Fruit fly (Drosophila melanogaster): ENCODE results near the gene salm.

Gene salm

DNA sequence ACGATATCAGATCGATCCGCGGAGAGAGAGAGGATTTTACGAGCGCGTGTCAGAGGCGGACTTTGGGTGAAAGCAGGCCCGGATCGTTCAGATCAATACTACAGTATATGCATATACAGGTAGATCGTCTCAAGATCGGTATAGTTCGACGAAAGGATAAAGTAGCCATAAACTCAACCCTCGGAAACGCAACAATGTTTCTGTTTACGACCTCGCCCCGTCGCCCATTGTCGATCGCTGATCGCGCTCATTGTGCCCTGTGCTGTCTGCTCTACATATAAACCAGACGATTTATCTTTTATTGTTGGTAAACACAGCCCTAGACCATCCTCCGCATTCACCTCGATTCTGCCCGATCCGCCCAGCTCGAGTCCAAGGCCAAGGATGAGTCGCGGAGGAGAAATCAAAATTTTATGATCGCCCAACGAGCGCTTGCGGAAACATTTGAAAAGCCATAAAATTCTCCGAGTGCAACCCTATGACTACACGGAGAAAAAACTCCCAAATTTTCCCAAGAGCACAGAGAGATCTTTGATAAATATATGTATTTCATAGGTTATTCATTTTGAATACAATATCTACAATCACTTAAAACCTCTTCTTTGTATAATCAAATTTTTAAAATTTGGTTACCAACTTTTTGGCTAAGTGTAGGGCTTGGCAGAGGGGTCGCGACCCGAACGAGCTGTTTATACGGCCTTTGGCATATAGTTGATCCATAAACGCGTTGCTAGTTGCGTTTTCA is 7.4 kb upstream of the salm start:
- TF ChIP-seq CG8319 (GFP tag; optimal IDR thresholded peaks at IDR 0.05): no peak
- TF ChIP-seq CG10669 (GFP tag; optimal IDR thresholded peaks at IDR 0.05): no peak
- no peak for TF ChIP-seq Hr4 (GFP tag; optimal IDR thresholded peaks at IDR 0.05)
- no peak for TF ChIP-seq svp (GFP tag)
- TF ChIP-seq CG16779 (tag; optimal IDR thresholded peaks at IDR 0.05): no peak
- no peak for TF ChIP-seq CG11902 (GFP tag; optimal IDR thresholded peaks at IDR 0.05)
- TF ChIP-seq CG3032 (tag; optimal IDR thresholded peaks at IDR 0.05): no peak
- no peak for TF ChIP-seq CG8632 (GFP tag; optimal IDR thresholded peaks at IDR 0.05)
- TF ChIP-seq Hr39 (GFP tag; optimal IDR thresholded peaks at IDR 0.05): no peak
- TF ChIP-seq CG1621 (tag; optimal IDR thresholded peaks at IDR 0.05): no peak
- no peak for TF ChIP-seq CG7368 (GFP tag; optimal IDR thresholded peaks at IDR 0.05)
- TF ChIP-seq CG3919 (GFP tag; optimal IDR thresholded peaks at IDR 0.05): no peak
- no peak for TF ChIP-seq CG6854 (GFP tag; optimal IDR thresholded peaks at IDR 0.05)

dm6 chr2L:11447641-11448040 is 2.2 kb upstream of the salm start:
- TF ChIP-seq Hr38 (GFP tag; optimal IDR thresholded peaks at IDR 0.05): no peak
- TF ChIP-seq Hr39 (GFP tag; optimal IDR thresholded peaks at IDR 0.05): no peak
- TF ChIP-seq fkh (GFP tag; optimal IDR thresholded peaks at IDR 0.05): peak; percentile 72
- TF ChIP-seq dsx (GFP tag; optimal IDR thresholded peaks at IDR 0.05; ENCODE audit: poor library complexity, severe bottlenecking): peak; percentile 3
- no peak for TF ChIP-seq Eip75B (GFP tag; optimal IDR thresholded peaks at IDR 0.05)
- TF ChIP-seq CG9139 (GFP tag; optimal IDR thresholded peaks at IDR 0.05): no peak
- peak; percentile 17 for TF ChIP-seq CG1621 (tag; optimal IDR thresholded peaks at IDR 0.05)
- TF ChIP-seq salr (GFP tag; optimal IDR thresholded peaks at IDR 0.05): peak; percentile 86 to 95
- TF ChIP-seq cyc (GFP tag; optimal IDR thresholded peaks at IDR 0.05): no peak
- TF ChIP-seq pdm3 (GFP tag; optimal IDR thresholded peaks at IDR 0.05): no peak
- peak in 1 of 2 experiments; percentile 40 for TF ChIP-seq ss (GFP tag; optimal IDR thresholded peaks at IDR 0.05)
- TF ChIP-seq Sox14 (GFP tag; optimal IDR thresholded peaks at IDR 0.05): peak; percentile 15

DNA sequence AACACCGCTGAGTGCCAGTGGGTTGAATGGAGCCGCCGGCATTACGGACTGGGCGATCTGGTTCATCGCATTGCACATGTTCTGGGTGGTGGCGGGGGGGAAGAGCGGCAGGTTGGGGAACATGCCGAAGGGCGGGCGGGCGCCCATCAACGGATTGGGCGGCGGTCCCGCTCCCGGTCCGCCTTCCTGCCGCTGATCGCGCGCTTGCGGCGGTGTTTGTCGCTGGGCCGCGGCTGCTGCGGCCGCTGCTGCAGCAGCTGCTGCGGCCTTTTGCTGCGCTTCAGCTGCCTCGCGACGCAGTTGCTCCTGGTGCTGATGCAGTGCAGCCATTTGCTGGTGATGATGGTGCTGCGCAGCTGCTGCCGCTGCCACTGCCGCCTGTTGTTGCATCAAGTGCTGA is 8.9 kb downstream of the salm start:
- TF ChIP-seq Hr38 (GFP tag; optimal IDR thresholded peaks at IDR 0.05) (no peak), Ets96B (tag; optimal IDR thresholded peaks at IDR 0.05) (no peak), achi (GFP tag; optimal IDR thresholded peaks at IDR 0.05) (no peak), ss (GFP tag; optimal IDR thresholded peaks at IDR 0.05) (no peak), topi (GFP tag; optimal IDR thresholded peaks at IDR 0.05) (no peak), svp (GFP tag) (no peak), CG6808 (GFP tag; optimal IDR thresholded peaks at IDR 0.05) (no peak), Hr39 (GFP tag; optimal IDR thresholded peaks at IDR 0.05) (no peak), pdm3 (GFP tag; optimal IDR thresholded peaks at IDR 0.05) (no peak), CG8119 (GFP tag; IDR thresholded peaks at IDR 0.05) (no peak), CG10631 (GFP tag; optimal IDR thresholded peaks at IDR 0.05) (no peak), cyc (GFP tag; optimal IDR thresholded peaks at IDR 0.05) (no peak), Gug (GFP tag; IDR thresholded peaks at IDR 0.05) (no peak), Met (GFP tag; optimal IDR thresholded peaks at IDR 0.05) (no peak), CG6163 (GFP tag; IDR thresholded peaks at IDR 0.05) (no peak), salr (GFP tag; optimal IDR thresholded peaks at IDR 0.05) (no peak)

DNA sequence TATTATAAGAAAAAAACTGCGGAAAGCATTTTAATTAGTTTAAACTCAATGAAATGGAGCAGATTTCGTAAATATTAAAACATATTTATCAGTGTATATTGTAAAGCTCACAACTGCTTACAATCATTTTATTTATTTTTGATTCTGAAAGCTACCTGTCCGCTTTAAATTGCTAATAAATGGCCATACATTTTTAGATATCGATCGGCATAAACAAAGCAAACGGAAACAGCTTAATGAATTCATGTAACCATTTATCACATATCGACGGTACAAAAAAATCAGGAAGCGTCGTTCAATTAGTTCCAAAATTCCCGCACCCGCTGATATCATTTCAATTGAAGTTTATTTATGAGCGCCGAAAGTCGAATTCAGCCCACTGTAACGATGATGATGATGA is 13.3 kb downstream of the salm start:
- peak; percentile 3 for TF ChIP-seq esn (GFP tag; optimal IDR thresholded peaks at IDR 0.05)
- TF ChIP-seq Hr38 (GFP tag; optimal IDR thresholded peaks at IDR 0.05): no peak
- peak; percentile 17 for TF ChIP-seq Hr4 (GFP tag; optimal IDR thresholded peaks at IDR 0.05)
- TF ChIP-seq Eip78C (GFP tag): peak; percentile 63
- TF ChIP-seq CG32006 (GFP tag; optimal IDR thresholded peaks at IDR 0.05): peak; percentile 45
- no peak for TF ChIP-seq CG11902 (GFP tag; optimal IDR thresholded peaks at IDR 0.05)
- TF ChIP-seq Hr39 (GFP tag; optimal IDR thresholded peaks at IDR 0.05): no peak
- TF ChIP-seq net (GFP tag; optimal IDR thresholded peaks at IDR 0.05): no peak
- no peak for TF ChIP-seq vri (GFP tag; optimal IDR thresholded peaks at IDR 0.05)
- TF ChIP-seq CG8119 (GFP tag; IDR thresholded peaks at IDR 0.05): 0 out of 3 replicates have a peak, but pooled peaks have one; percentile 20
- TF ChIP-seq salr (GFP tag; optimal IDR thresholded peaks at IDR 0.05): peak in 1 of 2 experiments; percentile 75
